Fruit fly (Drosophila melanogaster) whole organism: ENCODE results near the gene beat-IIIc.

Source experiments
- CG8478 ChIP-seq: fragments of >200 bp; optimal IDR thresholded peaks from 2 replicates; lab custom pipeline; 2018; ENCODE audit warnings: inconsistent platforms
- EcR ChIP-seq, 2 experiments: fragments of >200 bp; optimal IDR thresholded peaks; 2 replicates each; lab custom pipeline; 2017; ENCODE audit warnings: missing biosample characterization in 2 of 2, missing genetic modification characterization in 2 of 2, missing genetic modification reagents in 2 of 2
- usp ChIP-seq: fragments of >200 bp; optimal IDR thresholded peaks from 2 replicates; lab custom pipeline; 2017; ENCODE audit warnings: missing biosample characterization, missing genetic modification characterization, mixed read lengths

DNA sequence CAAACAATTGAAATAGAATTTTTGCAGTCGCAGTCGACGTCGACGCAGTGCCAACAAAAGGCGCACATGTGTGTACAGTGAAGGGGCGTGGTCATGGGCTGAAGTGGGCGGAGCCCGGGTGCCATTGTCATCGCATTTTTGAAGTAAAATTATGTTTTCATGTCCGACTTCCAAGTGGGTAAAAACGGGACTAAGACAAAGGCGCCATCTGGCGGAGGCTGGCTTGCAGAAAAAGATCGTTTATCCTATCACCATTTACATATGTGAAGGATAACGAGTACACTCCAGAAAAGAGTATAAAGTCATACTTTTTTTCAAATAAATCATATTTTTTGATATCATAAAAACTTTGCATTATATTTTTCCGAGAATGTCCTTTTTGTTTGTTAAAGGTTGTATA, 97.2 kb downstream of the beat-IIIc start:
- TF ChIP-seq EcR (GFP tag; optimal IDR thresholded peaks at IDR 0.05; lab: Kevin White, UChicago) (no peak), usp (no peak), CG8478 (lab: Kevin White, UChicago) (no peak)
